Worm (Caenorhabditis elegans) whole organism, young adult: Measurements from ENCODE around the gene ttc-39B.

ENCODE experiments used
- B0035.1 ChIP-seq: sonication (generic microtip); optimal IDR thresholded peaks from 2 replicates; lab custom pipeline; 2016; ENCODE audit warnings: missing genetic modification characterization, mild to moderate bottlenecking, missing compliant biosample characterization, missing genotype, missing genetic modification reagents
- C06A6.2 ChIP-seq: fragments of 200-800 bp; sonication (Bioruptor generic); conservative IDR thresholded peaks from 2 replicates; pipeline ENCODE4 v1.3.6; 2022; ENCODE audit warnings: missing genetic modification characterization, missing compliant biosample characterization
- F22D6.2 ChIP-seq: sonication (generic microtip); optimal IDR thresholded peaks from 2 replicates; lab custom pipeline; 2016; ENCODE audit warnings: mild to moderate bottlenecking, missing genetic modification characterization, missing compliant biosample characterization
- F33H1.4 ChIP-seq: fragments of 200-800 bp; sonication (Bioruptor generic); IDR thresholded peaks from 2 replicates; pipeline ENCODE4 v1.3.6; 2022; ENCODE audit warnings: missing genetic modification reagents, missing genetic modification characterization, missing compliant biosample characterization
- F52B5.7 ChIP-seq: sonication (generic microtip); optimal IDR thresholded peaks from 2 replicates; lab custom pipeline; 2016; ENCODE audit warnings: mild to moderate bottlenecking, missing genetic modification characterization, missing compliant biosample characterization
- F55B11.4 ChIP-seq: sonication (generic microtip); optimal IDR thresholded peaks from 2 replicates; lab custom pipeline; 2016; ENCODE audit warnings: missing compliant biosample characterization, missing genetic modification characterization, borderline replicate concordance; ENCODE audit not compliant: insufficient read depth
- T26A5.8 ChIP-seq: sonication (generic microtip); optimal IDR thresholded peaks from 2 replicates; lab custom pipeline; 2016; ENCODE audit warnings: missing genetic modification characterization, missing compliant biosample characterization
- ama-1 ChIP-seq, 3 experiments: fragments of 150-350 bp in 1 of 3; sonication (generic microtip) in 2 of 3; optimal IDR thresholded peaks; 2 replicates each; lab custom pipeline; 2014 to 2018; ENCODE audit warnings: missing biosample characterization in 2 of 3, missing genetic modification characterization in 2 of 3, missing genetic modification reagents in 2 of 3
- attf-6 ChIP-seq: fragments of 200-800 bp; sonication (Bioruptor generic); IDR thresholded peaks from 2 replicates; pipeline ENCODE4 v1.3.6; 2022; ENCODE audit warnings: missing genetic modification reagents, missing genetic modification characterization, missing compliant biosample characterization
- cebp-1 ChIP-seq, 2 experiments: fragments of 200-800 bp in 1 of 2; sonication (Bioruptor generic) in 1 of 2; sonication (generic microtip) in 1 of 2; IDR thresholded peaks in 1 of 2; optimal IDR thresholded peaks in 1 of 2; 2 replicates each; pipeline versions ENCODE4 v1.3.6 to Lab custom; 2017 to 2022; ENCODE audit warnings: missing compliant biosample characterization in 2 of 2, missing genetic modification characterization in 2 of 2, mild to moderate bottlenecking in 1 of 2, missing genetic modification reagents in 1 of 2, moderate library complexity in 1 of 2
- ceh-100 ChIP-seq: fragments of 200-800 bp; sonication (Bioruptor generic); IDR thresholded peaks from 2 replicates; pipeline ENCODE4 v1.3.6; 2022; ENCODE audit warnings: missing genetic modification reagents, missing genetic modification characterization, missing compliant biosample characterization
- dox-1 ChIP-seq: fragments of 200-800 bp; sonication (Bioruptor generic); IDR thresholded peaks from 2 replicates; pipeline ENCODE4 v1.3.6; 2022; ENCODE audit warnings: missing genetic modification reagents, missing genetic modification characterization, missing compliant biosample characterization
- dpl-1 ChIP-seq: fragments of 150-350 bp; optimal IDR thresholded peaks from 2 replicates; lab custom pipeline; 2014; ENCODE audit warnings: missing biosample characterization, missing genetic modification reagents, missing genetic modification characterization
- egl-44 ChIP-seq: fragments of 200-800 bp; sonication (Bioruptor generic); IDR thresholded peaks from 2 replicates; pipeline ENCODE4 v1.3.6; 2022; ENCODE audit warnings: missing genetic modification reagents, missing genetic modification characterization, missing compliant biosample characterization
- ekl-4 ChIP-seq: fragments of 200-800 bp; sonication (Bioruptor generic); IDR thresholded peaks from 2 replicates; pipeline ENCODE4 v1.3.6; 2022; ENCODE audit warnings: missing genetic modification reagents, missing genetic modification characterization, missing compliant biosample characterization
- hlh-12 ChIP-seq: sonication (generic microtip); optimal IDR thresholded peaks from 2 replicates; lab custom pipeline; 2016; ENCODE audit warnings: missing genetic modification characterization, missing compliant biosample characterization
- hmg-1.2 ChIP-seq: fragments of 200-800 bp; sonication (Bioruptor generic); IDR thresholded peaks from 2 replicates; pipeline ENCODE4 v1.3.6; 2022; ENCODE audit warnings: missing genetic modification reagents, missing genetic modification characterization, missing compliant biosample characterization
- hmg-20 ChIP-seq: fragments of 200-800 bp; sonication (Bioruptor generic); IDR thresholded peaks from 2 replicates; pipeline ENCODE4 v1.3.6; 2022; ENCODE audit warnings: missing genetic modification reagents, missing genetic modification characterization, missing compliant biosample characterization
- hrde-1 ChIP-seq: sonication (generic microtip); optimal IDR thresholded peaks from 2 replicates; lab custom pipeline; 2016; ENCODE audit warnings: missing genetic modification characterization, mild to moderate bottlenecking, missing compliant biosample characterization, moderate library complexity, missing genotype, missing genetic modification reagents, borderline replicate concordance
- hsf-1 ChIP-seq: fragments of 200-800 bp; sonication (Bioruptor generic); IDR thresholded peaks from 2 replicates; pipeline ENCODE4 v1.3.6; 2022; ENCODE audit warnings: missing genetic modification reagents, missing genetic modification characterization, missing compliant biosample characterization
- let-607 ChIP-seq, 2 experiments: fragments of 200-800 bp in 1 of 2; sonication (Bioruptor generic) in 1 of 2; sonication (generic microtip) in 1 of 2; optimal IDR thresholded peaks; 2 replicates each; lab custom pipeline; 2016 to 2018; ENCODE audit warnings: mild to moderate bottlenecking in 2 of 2, missing compliant biosample characterization in 2 of 2, missing genetic modification characterization in 2 of 2, moderate library complexity in 2 of 2, missing genotype in 1 of 2
- lin-40 ChIP-seq: sonication (generic microtip); optimal IDR thresholded peaks from 2 replicates; lab custom pipeline; 2016; ENCODE audit warnings: missing genetic modification characterization, mild to moderate bottlenecking, missing compliant biosample characterization, missing genotype, missing genetic modification reagents
- lin-54 ChIP-seq: fragments of 200-800 bp; sonication (Bioruptor generic); optimal IDR thresholded peaks from 2 replicates; lab custom pipeline; 2018; ENCODE audit warnings: mild to moderate bottlenecking, missing genetic modification characterization, missing compliant biosample characterization
- lsl-1 ChIP-seq: fragments of 200-800 bp; sonication (Bioruptor generic); optimal IDR thresholded peaks from 2 replicates; lab custom pipeline; 2018; ENCODE audit warnings: mild to moderate bottlenecking, missing genetic modification characterization, moderate library complexity, missing compliant biosample characterization
- madf-6 ChIP-seq: fragments of 200-800 bp; sonication (Bioruptor generic); IDR thresholded peaks from 2 replicates; pipeline ENCODE4 v1.3.6; 2022; ENCODE audit warnings: missing genetic modification reagents, missing genetic modification characterization, missing compliant biosample characterization
- mcd-1 ChIP-seq: fragments of 200-800 bp; sonication (Bioruptor generic); IDR thresholded peaks from 2 replicates; pipeline ENCODE4 v1.3.6; 2022; ENCODE audit warnings: missing genetic modification reagents, missing genetic modification characterization, missing compliant biosample characterization
- mxl-1 ChIP-seq: sonication (generic microtip); optimal IDR thresholded peaks from 2 replicates; lab custom pipeline; 2016; ENCODE audit warnings: missing genetic modification characterization, missing compliant biosample characterization
- nfya-2 ChIP-seq: fragments of 200-800 bp; sonication (Bioruptor generic); IDR thresholded peaks from 2 replicates; pipeline ENCODE4 v1.3.6; 2022; ENCODE audit warnings: missing genetic modification reagents, missing genetic modification characterization, missing compliant biosample characterization
- nhr-120 ChIP-seq: fragments of 200-800 bp; sonication (Bioruptor generic); IDR thresholded peaks from 2 replicates; pipeline ENCODE4 v1.3.6; 2022; ENCODE audit warnings: missing genetic modification characterization, missing compliant biosample characterization
- nhr-90 ChIP-seq: sonication (generic microtip); optimal IDR thresholded peaks from 2 replicates; lab custom pipeline; 2016; ENCODE audit warnings: missing genotype, mild to moderate bottlenecking, missing genetic modification characterization, missing compliant biosample characterization
- rcor-1 ChIP-seq: fragments of 200-800 bp; sonication (Bioruptor generic); IDR thresholded peaks from 2 replicates; pipeline ENCODE4 v1.3.6; 2022; ENCODE audit warnings: missing genetic modification reagents, missing genetic modification characterization, missing compliant biosample characterization
- sdz-38 ChIP-seq: sonication (generic microtip); optimal IDR thresholded peaks from 2 replicates; lab custom pipeline; 2016; ENCODE audit warnings: missing genotype, missing genetic modification characterization, missing compliant biosample characterization
- snpc-1.3 ChIP-seq: sonication (generic microtip); optimal IDR thresholded peaks from 2 replicates; lab custom pipeline; 2017; ENCODE audit warnings: missing genetic modification characterization, mild to moderate bottlenecking, missing compliant biosample characterization, antibody characterized with exemption, moderate library complexity, missing genotype, missing genetic modification reagents; ENCODE audit not compliant: insufficient read depth
- somi-1 ChIP-seq: fragments of 200-800 bp; sonication (Bioruptor generic); optimal IDR thresholded peaks from 2 replicates; lab custom pipeline; 2018; ENCODE audit warnings: mild to moderate bottlenecking, missing genetic modification characterization, missing compliant biosample characterization
- sptf-2 ChIP-seq: fragments of 200-800 bp; sonication (Bioruptor generic); optimal IDR thresholded peaks from 2 replicates; lab custom pipeline; 2018; ENCODE audit warnings: mild to moderate bottlenecking, missing genetic modification characterization, missing compliant biosample characterization
- zim-3 ChIP-seq: sonication (generic microtip); optimal IDR thresholded peaks from 2 replicates; lab custom pipeline; 2017; ENCODE audit warnings: mild to moderate bottlenecking, missing genetic modification characterization, moderate library complexity, missing compliant biosample characterization
- ztf-28 ChIP-seq: fragments of 200-800 bp; sonication (Bioruptor generic); IDR thresholded peaks from 2 replicates; pipeline ENCODE4 v1.3.6; 2022; ENCODE audit warnings: missing genetic modification reagents, missing genetic modification characterization, missing compliant biosample characterization

ttc-39B gene

DNA sequence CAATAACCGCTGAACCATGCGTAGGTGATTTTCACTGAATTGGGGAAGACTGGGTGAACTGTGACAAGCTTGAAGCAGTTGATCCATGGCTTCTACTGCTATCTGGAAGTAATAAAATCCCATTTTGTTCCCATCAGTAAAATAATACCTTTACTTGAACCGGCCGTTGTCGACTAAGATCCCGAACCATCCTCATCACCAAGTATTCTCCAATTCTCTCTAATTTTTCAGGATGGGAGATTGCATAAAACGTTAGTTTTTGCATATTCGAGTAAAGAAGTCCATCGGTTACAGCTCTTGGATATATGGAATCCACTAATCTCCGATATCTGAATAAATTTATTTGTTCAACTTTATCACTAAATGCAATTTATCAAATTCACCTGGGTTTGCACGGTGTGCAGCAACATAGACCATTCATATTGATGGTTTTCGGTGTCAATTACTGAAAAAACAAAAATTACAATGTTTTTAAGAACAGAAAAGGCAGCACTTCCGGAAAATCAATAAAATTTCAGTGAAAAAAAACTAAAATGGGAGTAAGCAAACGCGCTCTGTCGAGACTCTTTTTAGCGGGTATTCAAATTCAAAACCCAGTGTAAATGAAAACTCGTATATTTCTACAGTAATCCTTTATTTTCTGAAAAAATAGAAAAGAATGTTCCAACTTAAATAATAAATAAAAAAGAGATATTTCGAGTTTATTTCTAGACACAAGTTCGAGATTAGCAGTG lies 13.0 kb downstream of the ttc-39B start, which contains the start of gene efr-3 (continued):
- TF ChIP-seq attf-6 (GFP tag; lab: Robert Waterston, UW) = no peak
- TF ChIP-seq mcd-1 (GFP tag; lab: Robert Waterston, UW) = peak; percentile 88
- TF ChIP-seq madf-6 = no peak; the same call in 1 of the 2 replicates
- TF ChIP-seq lsl-1 = peak; percentile 28
- TF ChIP-seq ama-1 (optimal IDR thresholded peaks at IDR 0.05; lab: Kevin White, UChicago) = no peak
- TF ChIP-seq ama-1 (GFP tag; optimal IDR thresholded peaks at IDR 0.05; lab: Kevin White, UChicago) = no peak
- no peak for TF ChIP-seq F33H1.4 (GFP tag; lab: Robert Waterston, UW)
- TF ChIP-seq F22D6.2 (tag; lab: Kevin White, UChicago) = no peak
- TF ChIP-seq B0035.1 (tag; lab: Kevin White, UChicago) = no peak
- TF ChIP-seq rcor-1 (GFP tag; lab: Robert Waterston, UW) = no peak
- TF ChIP-seq lin-40 (tag; lab: Kevin White, UChicago) = no peak
- TF ChIP-seq egl-44 (GFP tag; lab: Robert Waterston, UW) = no peak
- TF ChIP-seq C06A6.2 (GFP tag; lab: Robert Waterston, UW) = no peak
- no peak for TF ChIP-seq dox-1
- peak; percentile 64 for TF ChIP-seq dpl-1
- TF ChIP-seq lin-54 = peak; percentile 84
- no peak for TF ChIP-seq zim-3 (tag; lab: Kevin White, UChicago)
- TF ChIP-seq nhr-120 = no peak
- TF ChIP-seq somi-1 (GFP tag; lab: Kevin White, UChicago) = no peak

DNA sequence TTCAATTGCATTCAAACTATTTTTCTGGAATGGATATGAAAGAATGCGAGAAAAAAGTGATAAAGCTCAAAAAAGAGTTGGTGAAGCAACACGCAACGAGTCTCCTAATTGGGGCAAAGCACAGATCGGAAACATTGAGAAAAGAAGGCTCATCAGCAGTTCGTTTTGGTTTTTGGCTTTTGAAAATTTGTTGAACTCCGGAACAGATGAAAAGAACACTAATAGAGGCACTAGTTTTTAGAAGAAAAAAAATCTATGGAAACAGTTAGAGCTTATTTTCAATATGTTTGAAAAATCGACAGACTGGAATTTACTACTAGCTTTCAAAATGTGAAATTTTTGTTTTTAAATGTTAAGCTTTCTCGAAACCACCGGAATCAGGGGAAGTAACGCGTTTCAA lies 21.9 kb downstream of the ttc-39B start:
- no peak for TF ChIP-seq ekl-4 (GFP tag; lab: Robert Waterston, UW)

DNA sequence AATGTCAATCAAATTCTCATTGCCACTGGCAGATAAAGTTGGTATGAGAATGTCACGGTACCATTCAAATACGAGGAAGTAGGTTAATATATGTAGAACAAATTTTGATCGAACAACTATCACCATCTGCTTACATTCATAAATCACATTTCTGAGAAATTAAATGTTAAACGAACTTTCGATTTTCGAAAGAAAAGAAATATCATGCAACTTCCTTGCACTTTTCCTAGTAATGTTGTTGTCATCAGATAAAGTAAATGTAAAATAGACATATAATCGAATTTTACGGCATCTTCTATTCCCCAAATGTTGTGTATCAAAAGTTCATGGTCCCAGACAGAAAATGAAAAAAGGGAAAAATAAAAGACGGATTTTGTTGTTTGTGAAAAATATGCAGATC lies 22.3 kb downstream of the ttc-39B start:
- TF ChIP-seq F52B5.7 (tag; lab: Kevin White, UChicago) (no peak), hsf-1 (GFP tag; lab: Robert Waterston, UW) (no peak), sdz-38 (no peak), F55B11.4 (tag; lab: Kevin White, UChicago) (no peak), T26A5.8 (tag; lab: Kevin White, UChicago) (no peak)

DNA sequence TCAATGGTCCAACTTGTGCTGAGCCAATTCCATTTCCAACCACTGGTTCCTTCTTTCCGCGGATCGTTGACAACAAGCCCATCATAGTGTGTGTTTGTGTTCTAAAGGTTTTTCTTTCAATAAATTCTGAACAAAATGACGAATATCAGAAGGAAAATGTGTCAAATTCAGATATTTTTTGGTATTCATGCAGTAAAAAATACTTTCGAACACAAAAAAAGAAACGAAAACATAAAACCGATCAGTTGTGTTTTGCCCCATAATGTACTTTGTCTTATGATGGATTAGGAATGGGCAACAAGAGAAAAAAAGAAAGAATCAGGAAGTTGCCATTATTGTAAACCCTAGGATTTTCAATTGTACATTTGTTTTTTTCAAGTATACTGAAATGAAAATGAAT lies 24.6 kb downstream of the ttc-39B start, which contains the start of gene glb-10:
Gene glb-10, minus strand, starts transcription at position 101 of the 400 bp plus-strand sequence.
- TF ChIP-seq hrde-1 (no peak), hlh-12 (tag; lab: Kevin White, UChicago) (no peak), mxl-1 (tag; lab: Kevin White, UChicago) (no peak), hmg-20 (no peak), F55B11.4 (tag; lab: Kevin White, UChicago) (no peak), ceh-100 (GFP tag; lab: Robert Waterston, UW) (no peak), hmg-1.2 (no peak), somi-1 (GFP tag; lab: Kevin White, UChicago) (no peak), snpc-1.3 (tag; lab: Kevin White, UChicago) (no peak), nhr-90 (tag; lab: Kevin White, UChicago) (no peak), sptf-2 (GFP tag; lab: Kevin White, UChicago) (no peak), lsl-1 (no peak), ztf-28 (GFP tag; lab: Robert Waterston, UW) (no peak), cebp-1 (GFP tag; IDR thresholded peaks at IDR 0.05; lab: Robert Waterston, UW) (no peak), cebp-1 (tag; optimal IDR thresholded peaks at IDR 0.05; lab: Kevin White, UChicago) (no peak), let-607 (tag; optimal IDR thresholded peaks at IDR 0.05; lab: Kevin White, UChicago) (no peak), nfya-2 (GFP tag; lab: Robert Waterston, UW) (no peak)
